Worm (Caenorhabditis elegans) whole organism, L3 larva: ENCODE data around the gene twk-11.

Experiments
- ZK546.5 ChIP-seq: sonication (generic microtip); optimal IDR thresholded peaks from 2 replicates; lab custom pipeline; 2017; ENCODE audit warnings: missing biosample characterization, missing genetic modification characterization
- unc-39 ChIP-seq: sonication (generic microtip); optimal IDR thresholded peaks from 4 replicates; lab custom pipeline; 2017; ENCODE audit warnings: missing biosample characterization, missing genetic modification characterization

- TF ChIP-seq ZK546.5 (tag; lab: Kevin White, UChicago) (no peak), unc-39 (tag; lab: Kevin White, UChicago) (no peak)
Measured at ce11 chrV:7075646-7076045, 39.3 kb upstream of the twk-11 start, which contains the start of gene npa-1.
